Fruit fly (Drosophila melanogaster) whole organism, prepupa: Measurements from ENCODE around the gene Art4.

ENCODE experiments used
- CG10631 ChIP-seq: fragments of 200-800 bp; sonication (Bioruptor generic); optimal IDR thresholded peaks from 2 replicates; lab custom pipeline; 2016; ENCODE audit warnings: missing biosample characterization, missing genetic modification characterization
- CG10669 ChIP-seq: fragments of 200-800 bp; sonication (Bioruptor generic); optimal IDR thresholded peaks from 3 replicates; lab custom pipeline; 2018; ENCODE audit warnings: missing biosample characterization, mild to moderate bottlenecking, missing genetic modification characterization, moderate library complexity
- CG11294 ChIP-seq: fragments of 200-800 bp; sonication (Bioruptor generic); IDR thresholded peaks from 2 replicates; pipeline ENCODE4 v1.3.6; 2022; ENCODE audit warnings: missing biosample characterization, missing genetic modification characterization
- CG11902 ChIP-seq: fragments of 200-800 bp; sonication (Bioruptor generic); optimal IDR thresholded peaks from 3 replicates; lab custom pipeline; 2016; ENCODE audit warnings: missing biosample characterization, missing genetic modification characterization
- CG31627 ChIP-seq: fragments of 200-800 bp; sonication (Bioruptor generic); optimal IDR thresholded peaks from 3 replicates; lab custom pipeline; 2016; ENCODE audit warnings: missing biosample characterization, missing genetic modification characterization
- CG32006 ChIP-seq: fragments of 200-800 bp; sonication (Bioruptor generic); optimal IDR thresholded peaks from 3 replicates; lab custom pipeline; 2017; ENCODE audit warnings: missing biosample characterization, mild to moderate bottlenecking, missing genetic modification characterization
- CG34406 ChIP-seq: fragments of 200-800 bp; sonication (Bioruptor generic); optimal IDR thresholded peaks from 3 replicates; lab custom pipeline; 2016; ENCODE audit warnings: missing biosample characterization, missing genetic modification characterization
- CG4318 ChIP-seq: fragments of 200-800 bp; sonication (Bioruptor generic); optimal IDR thresholded peaks from 3 replicates; lab custom pipeline; 2017; ENCODE audit warnings: missing biosample characterization, mild to moderate bottlenecking, missing genetic modification characterization
- CG6163 ChIP-seq: fragments of 200-800 bp; sonication (Bioruptor generic); IDR thresholded peaks from 3 replicates; pipeline ENCODE4 v1.3.6; 2022; ENCODE audit warnings: missing biosample characterization, missing genetic modification characterization
- CG6276 ChIP-seq: fragments of 200-800 bp; sonication (Bioruptor generic); optimal IDR thresholded peaks from 2 replicates; lab custom pipeline; 2017; ENCODE audit warnings: missing biosample characterization, mild to moderate bottlenecking, missing genetic modification characterization
- CG6808 ChIP-seq: fragments of 200-800 bp; sonication (Bioruptor generic); optimal IDR thresholded peaks from 3 replicates; lab custom pipeline; 2017; ENCODE audit warnings: missing biosample characterization, missing genetic modification characterization, mild to moderate bottlenecking, moderate library complexity, missing genetic modification reagents
- CG6854 ChIP-seq: fragments of 200-800 bp; sonication (Bioruptor generic); optimal IDR thresholded peaks from 2 replicates; lab custom pipeline; 2017; ENCODE audit warnings: missing biosample characterization, mild to moderate bottlenecking, missing genetic modification characterization
- CG7368 ChIP-seq: fragments of 200-800 bp; sonication (Bioruptor generic); optimal IDR thresholded peaks from 3 replicates; lab custom pipeline; 2016; ENCODE audit warnings: missing biosample characterization, missing genetic modification characterization
- CG8119 ChIP-seq: fragments of 200-800 bp; sonication (Bioruptor generic); IDR thresholded peaks from 3 replicates; pipeline ENCODE4 v1.3.6; 2022; ENCODE audit warnings: missing biosample characterization, missing genetic modification characterization
- CG8319 ChIP-seq: fragments of 200-800 bp; sonication (Bioruptor generic); optimal IDR thresholded peaks from 3 replicates; lab custom pipeline; 2016; ENCODE audit warnings: missing biosample characterization, missing genetic modification characterization
- CG9139 ChIP-seq: fragments of 200-800 bp; sonication (Bioruptor generic); optimal IDR thresholded peaks from 3 replicates; lab custom pipeline; 2017; ENCODE audit warnings: missing biosample characterization, mild to moderate bottlenecking, missing genetic modification characterization
- Eip93F ChIP-seq: fragments of 200-800 bp; sonication (Bioruptor generic); optimal IDR thresholded peaks from 2 replicates; lab custom pipeline; 2016; ENCODE audit warnings: missing biosample characterization, mild to moderate bottlenecking, missing genetic modification characterization
- Ets96B ChIP-seq: fragments of 200-800 bp; optimal IDR thresholded peaks from 2 replicates; lab custom pipeline; 2019; ENCODE audit warnings: missing biosample characterization, mild to moderate bottlenecking, missing genetic modification characterization, moderate library complexity
- Hr4 ChIP-seq: fragments of 200-800 bp; sonication (Bioruptor generic); optimal IDR thresholded peaks from 3 replicates; lab custom pipeline; 2016; ENCODE audit warnings: missing biosample characterization, missing genetic modification characterization
- OdsH ChIP-seq: fragments of 200-800 bp; sonication (Bioruptor generic); optimal IDR thresholded peaks from 3 replicates; lab custom pipeline; 2016; ENCODE audit warnings: missing biosample characterization, missing genetic modification characterization
- Smox ChIP-seq: fragments of 200-800 bp; sonication (Bioruptor generic); optimal IDR thresholded peaks from 3 replicates; lab custom pipeline; 2016; ENCODE audit warnings: missing biosample characterization, missing genetic modification characterization
- Sox14 ChIP-seq: fragments of 200-800 bp; sonication (Bioruptor generic); optimal IDR thresholded peaks from 3 replicates; lab custom pipeline; 2016; ENCODE audit warnings: missing biosample characterization, missing genetic modification characterization
- Sox15 ChIP-seq: fragments of 200-800 bp; sonication (Bioruptor generic); optimal IDR thresholded peaks from 3 replicates; lab custom pipeline; 2016; ENCODE audit warnings: missing biosample characterization, missing genetic modification characterization
- cyc ChIP-seq: fragments of 200-800 bp; sonication (Bioruptor generic); optimal IDR thresholded peaks from 3 replicates; lab custom pipeline; 2016; ENCODE audit warnings: missing biosample characterization, missing genetic modification characterization
- dac ChIP-seq: fragments of 200-800 bp; sonication (Bioruptor generic); optimal IDR thresholded peaks from 2 replicates; lab custom pipeline; 2017; ENCODE audit warnings: missing biosample characterization, mild to moderate bottlenecking, missing genetic modification characterization
- dsx ChIP-seq: fragments of 200-800 bp; optimal IDR thresholded peaks from 3 replicates; lab custom pipeline; 2019; ENCODE audit warnings: missing biosample characterization, mild to moderate bottlenecking, missing genetic modification characterization, moderate library complexity; ENCODE audit not compliant: poor library complexity, severe bottlenecking
- esn ChIP-seq: fragments of 200-800 bp; sonication (Bioruptor generic); optimal IDR thresholded peaks from 2 replicates; lab custom pipeline; 2016; ENCODE audit warnings: missing biosample characterization, mild to moderate bottlenecking, missing genetic modification characterization, moderate library complexity
- fkh ChIP-seq: fragments of 200-800 bp; sonication (Bioruptor generic); optimal IDR thresholded peaks from 3 replicates; lab custom pipeline; 2017; ENCODE audit warnings: missing biosample characterization, mild to moderate bottlenecking, missing genetic modification characterization, moderate library complexity
- lz ChIP-seq: fragments of 200-800 bp; sonication (Bioruptor generic); optimal IDR thresholded peaks from 3 replicates; lab custom pipeline; 2016; ENCODE audit warnings: missing biosample characterization, missing genetic modification characterization
- net ChIP-seq: fragments of 200-800 bp; sonication (Bioruptor generic); optimal IDR thresholded peaks from 3 replicates; lab custom pipeline; 2016; ENCODE audit warnings: missing biosample characterization, missing genetic modification characterization
- salr ChIP-seq, 2 experiments: fragments of 200-800 bp; sonication (Bioruptor generic); optimal IDR thresholded peaks; 3 replicates each; lab custom pipeline; 2016 to 2018; ENCODE audit warnings: missing biosample characterization in 2 of 2, missing genetic modification characterization in 2 of 2, mild to moderate bottlenecking in 1 of 2
- spab ChIP-seq: fragments of 200-800 bp; sonication (Bioruptor generic); optimal IDR thresholded peaks from 2 replicates; lab custom pipeline; 2017; ENCODE audit warnings: missing biosample characterization, mild to moderate bottlenecking, missing genetic modification characterization, missing genetic modification reagents
- ss ChIP-seq, 2 experiments: fragments of 200-800 bp; sonication (Bioruptor generic); optimal IDR thresholded peaks; 2 replicates in 1 of 2; 3 replicates in 1 of 2; lab custom pipeline; 2017 to 2018; ENCODE audit warnings: mild to moderate bottlenecking in 2 of 2, missing biosample characterization in 2 of 2, missing genetic modification characterization in 2 of 2, moderate library complexity in 1 of 2
- svp ChIP-seq: fragments of 200-800 bp; sonication (Bioruptor generic); peaks from one replicate; lab custom pipeline; 2016; ENCODE audit warnings: missing biosample characterization, missing genetic modification characterization
- vri ChIP-seq: fragments of 200-800 bp; sonication (Bioruptor generic); optimal IDR thresholded peaks from 3 replicates; lab custom pipeline; 2016; ENCODE audit warnings: missing biosample characterization, mild to moderate bottlenecking, missing genetic modification characterization

The Art4 gene

DNA sequence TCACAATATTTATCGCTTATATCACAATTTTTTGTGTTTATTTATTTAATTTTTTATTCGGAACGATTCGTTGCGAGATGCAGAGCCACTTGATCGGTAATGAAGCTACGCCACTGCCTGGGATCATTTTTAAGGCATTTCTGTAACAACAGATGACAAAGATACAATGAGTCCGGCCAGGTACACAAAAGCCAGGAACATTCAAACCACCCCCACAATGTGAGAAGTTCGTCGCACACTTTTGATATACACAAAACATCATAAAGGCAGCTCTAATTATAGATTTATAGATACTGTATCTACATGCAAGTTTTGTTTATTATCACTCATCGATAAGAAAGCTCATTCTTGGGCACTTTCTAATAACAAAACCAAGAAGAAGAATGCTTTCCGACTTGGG, 39.2 kb upstream of the Art4 start, which contains the start of gene CG31407:
CG31407 (minus strand) TSS at position 101 of the 400 bp plus-strand sequence.
- TF ChIP-seq CG11902 (GFP tag; lab: Kevin White, UChicago) (no peak), CG32006 (GFP tag; lab: Kevin White, UChicago) (no peak), cyc (GFP tag; lab: Kevin White, UChicago) (no peak), Smox (no peak), CG6854 (GFP tag; lab: Kevin White, UChicago) (no peak)

- TF ChIP-seq CG8319 (GFP tag; lab: Kevin White, UChicago), result no peak
- peak; percentile 45; the same call in 1 of the 3 replicates for TF ChIP-seq CG6163 (GFP tag; lab: Robert Waterston, UW)
- peak; percentile 56 for TF ChIP-seq vri (GFP tag; lab: Kevin White, UChicago)
- no peak for TF ChIP-seq Sox15
- TF ChIP-seq CG6854 (GFP tag; lab: Kevin White, UChicago), result no peak
- no peak for TF ChIP-seq dsx (GFP tag; lab: Kevin White, UChicago)
- peak; percentile 48 for TF ChIP-seq svp (GFP tag; lab: Kevin White, UChicago)
These were observed 38.3 kb upstream of the Art4 start for dm6 chr3R:10024032-10024712.

DNA sequence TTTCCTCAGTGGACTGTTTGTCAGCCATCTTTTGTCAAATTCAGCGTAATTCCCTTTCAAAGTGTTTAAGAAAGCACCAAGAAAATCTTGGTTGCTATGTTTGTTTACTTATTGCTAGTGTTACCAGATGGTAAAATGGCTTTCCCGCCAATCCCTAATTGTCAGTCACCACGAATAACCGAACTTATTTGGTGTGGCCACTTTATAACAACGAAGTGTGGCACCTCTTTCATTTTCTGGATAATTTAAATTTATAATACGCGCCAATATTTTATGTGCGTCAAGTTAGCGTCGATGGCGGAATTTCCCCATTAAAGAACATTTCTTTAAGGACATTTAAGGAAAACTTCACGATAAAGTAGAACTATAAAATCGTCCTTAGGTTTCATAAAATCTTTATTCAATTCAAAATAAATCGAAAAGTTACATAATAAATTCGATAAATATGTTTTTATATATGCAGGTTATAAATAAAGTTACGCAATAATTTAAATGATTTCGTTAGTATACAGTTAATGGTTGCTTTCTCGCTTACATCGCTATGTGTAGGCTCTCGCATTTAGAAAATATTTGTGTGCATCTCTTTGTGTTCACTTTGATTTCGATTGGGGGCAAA, 15.4 kb upstream of the Art4 start, which contains the start of gene CG5359:
CG5359 (minus strand) TSS at position 103 of the 616 bp plus-strand sequence.
- TF ChIP-seq vri (GFP tag; lab: Kevin White, UChicago) (peak; percentile 55), ss (GFP tag; optimal IDR thresholded peaks at IDR 0.05; lab: Kevin White, UChicago) (no peak), fkh (GFP tag; lab: Kevin White, UChicago) (peak; percentile 98)

DNA sequence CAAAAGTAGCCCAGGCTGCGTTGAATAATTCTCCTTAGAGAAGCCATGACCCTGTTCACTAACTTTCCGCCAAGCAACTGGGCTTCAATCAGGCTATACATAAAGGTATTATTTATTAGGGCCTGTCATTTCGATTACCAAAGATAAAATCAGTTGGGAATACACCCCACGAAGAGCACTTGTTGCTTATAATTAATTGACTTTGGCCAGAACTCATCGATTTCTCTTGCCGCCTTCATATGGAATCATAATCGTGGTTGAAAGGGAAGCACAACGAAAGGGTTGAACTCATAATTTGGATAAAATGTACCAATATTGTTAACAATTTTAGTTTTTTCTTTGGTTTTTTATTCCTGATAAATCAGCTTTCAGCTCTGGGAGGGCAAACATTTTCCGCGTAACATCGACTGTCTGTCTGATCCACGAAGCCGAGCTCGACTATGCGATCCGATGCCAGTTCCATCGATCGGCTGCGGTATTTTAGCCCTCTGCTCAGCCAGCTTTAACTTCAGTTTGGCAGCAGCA, 10.9 kb upstream of the Art4 start, which contains the start of the genes Gr85a and Spn85F:
Gr85a (minus strand) TSS at position 101 of the 525 bp plus-strand sequence.
Spn85F (plus strand) TSS at position 475 of the 525 bp plus-strand sequence.
- TF ChIP-seq Hr4 (GFP tag; lab: Kevin White, UChicago) (no peak), cyc (GFP tag; lab: Kevin White, UChicago) (no peak), ss (GFP tag; optimal IDR thresholded peaks at IDR 0.05; lab: Kevin White, UChicago) (no peak), CG10669 (GFP tag; lab: Kevin White, UChicago) (no peak), dsx (GFP tag; lab: Kevin White, UChicago) (no peak), Eip93F (GFP tag; lab: Kevin White, UChicago) (no peak), CG4318 (GFP tag; lab: Kevin White, UChicago) (no peak), net (GFP tag; lab: Kevin White, UChicago) (no peak), CG8119 (GFP tag; lab: Robert Waterston, UW) (no peak), CG10631 (GFP tag; lab: Kevin White, UChicago) (no peak)
- TF ChIP-seq, all 60 proteins: peak for 0

dm6 chr3R:9978977-9979376, 6.9 kb downstream of the Art4 start:
- TF ChIP-seq lz (GFP tag; lab: Kevin White, UChicago) (no peak), CG6808 (GFP tag; lab: Kevin White, UChicago) (no peak), dac (GFP tag; lab: Kevin White, UChicago) (no peak), Sox14 (GFP tag; lab: Kevin White, UChicago) (no peak), CG6163 (GFP tag; lab: Robert Waterston, UW) (no peak), esn (GFP tag; lab: Kevin White, UChicago) (no peak), OdsH (no peak), fkh (GFP tag; lab: Kevin White, UChicago) (no peak), salr (GFP tag; optimal IDR thresholded peaks at IDR 0.05; lab: Kevin White, UChicago) (no peak), CG31627 (GFP tag; lab: Kevin White, UChicago) (no peak), Ets96B (tag; lab: Kevin White, UChicago) (no peak), Hr4 (GFP tag; lab: Kevin White, UChicago) (no peak), CG11294 (GFP tag; lab: Robert Waterston, UW) (no peak), CG6276 (GFP tag; lab: Kevin White, UChicago) (no peak), Eip93F (GFP tag; lab: Kevin White, UChicago) (no peak), CG9139 (GFP tag; lab: Kevin White, UChicago) (no peak), CG7368 (GFP tag; lab: Kevin White, UChicago) (no peak), CG34406 (GFP tag; lab: Kevin White, UChicago) (no peak), spab (GFP tag; lab: Kevin White, UChicago) (no peak)
